Worm (Caenorhabditis elegans) whole organism, late embryonic: ENCODE results near the gene mask-1.

Source experiments
- C08G9.2 ChIP-seq: sonication (generic microtip); optimal IDR thresholded peaks from 2 replicates; lab custom pipeline; 2016; ENCODE audit warnings: mild to moderate bottlenecking, missing genetic modification characterization, moderate library complexity, missing compliant biosample characterization
- C38D4.7 ChIP-seq: fragments of 200-800 bp; sonication (Bioruptor generic); optimal IDR thresholded peaks from 2 replicates; lab custom pipeline; 2018; ENCODE audit warnings: mild to moderate bottlenecking, missing genetic modification characterization, moderate library complexity, missing compliant biosample characterization
- K02D7.2 ChIP-seq: sonication (generic microtip); optimal IDR thresholded peaks from 2 replicates; lab custom pipeline; 2017; ENCODE audit warnings: mild to moderate bottlenecking, missing genetic modification characterization, missing compliant biosample characterization
- K09A11.1 ChIP-seq: sonication (generic microtip); optimal IDR thresholded peaks from 2 replicates; lab custom pipeline; 2017; ENCODE audit warnings: antibody characterized with exemption, mild to moderate bottlenecking, missing genetic modification characterization, missing compliant biosample characterization; ENCODE audit not compliant: insufficient read depth
- Y22D7AL.16 ChIP-seq: sonication (generic microtip); optimal IDR thresholded peaks from 2 replicates; lab custom pipeline; 2016; ENCODE audit warnings: missing genetic modification characterization, missing compliant biosample characterization
- ahr-1 ChIP-seq: sonication (generic microtip); optimal IDR thresholded peaks from 2 replicates; lab custom pipeline; 2016; ENCODE audit warnings: missing genetic modification characterization, missing compliant biosample characterization
- ama-1 ChIP-seq: fragments of 150-350 bp; optimal IDR thresholded peaks from 2 replicates; lab custom pipeline; 2014
- ceh-14 ChIP-seq: sonication (generic microtip); optimal IDR thresholded peaks from 2 replicates; lab custom pipeline; 2016; ENCODE audit warnings: missing genotype, missing genetic modification characterization, missing compliant biosample characterization
- ceh-18 ChIP-seq: sonication (generic microtip); optimal IDR thresholded peaks from 2 replicates; lab custom pipeline; 2016; ENCODE audit warnings: missing genetic modification characterization, missing compliant biosample characterization
- ceh-2 ChIP-seq: sonication (generic microtip); optimal IDR thresholded peaks from 2 replicates; lab custom pipeline; 2016; ENCODE audit warnings: missing genotype, missing genetic modification characterization, missing compliant biosample characterization
- ceh-24 ChIP-seq: sonication (generic microtip); optimal IDR thresholded peaks from 2 replicates; lab custom pipeline; 2016; ENCODE audit warnings: mild to moderate bottlenecking, missing genetic modification characterization, missing compliant biosample characterization
- ceh-30 ChIP-seq: fragments of 150-350 bp; optimal IDR thresholded peaks from 2 replicates; lab custom pipeline; 2014; ENCODE audit warnings: missing biosample characterization, missing genetic modification characterization
- ceh-31 ChIP-seq: sonication (generic microtip); optimal IDR thresholded peaks from 2 replicates; lab custom pipeline; 2016; ENCODE audit warnings: missing genetic modification characterization, missing compliant biosample characterization
- ceh-34 ChIP-seq: sonication (generic microtip); optimal IDR thresholded peaks from 2 replicates; lab custom pipeline; 2016; ENCODE audit warnings: mild to moderate bottlenecking, missing genetic modification characterization, missing compliant biosample characterization
- ceh-9 ChIP-seq: sonication (generic microtip); optimal IDR thresholded peaks from 2 replicates; lab custom pipeline; 2016; ENCODE audit warnings: mild to moderate bottlenecking, missing genetic modification characterization, inconsistent platforms, missing compliant biosample characterization
- che-1 ChIP-seq: sonication (generic microtip); optimal IDR thresholded peaks from 2 replicates; lab custom pipeline; 2016; ENCODE audit warnings: mild to moderate bottlenecking, missing genetic modification characterization, missing compliant biosample characterization
- dve-1 ChIP-seq: sonication (generic microtip); optimal IDR thresholded peaks from 2 replicates; lab custom pipeline; 2017; ENCODE audit warnings: antibody characterized with exemption, mild to moderate bottlenecking, missing genetic modification characterization, missing compliant biosample characterization
- elt-2 ChIP-seq: sonication (generic microtip); optimal IDR thresholded peaks from 2 replicates; lab custom pipeline; 2016; ENCODE audit warnings: missing genetic modification reagents, missing genetic modification characterization, missing compliant biosample characterization
- ets-4 ChIP-seq: sonication (generic microtip); optimal IDR thresholded peaks from 2 replicates; lab custom pipeline; 2016; ENCODE audit warnings: missing genetic modification characterization, missing compliant biosample characterization
- eyg-1 ChIP-seq: sonication (generic microtip); optimal IDR thresholded peaks from 2 replicates; lab custom pipeline; 2016; ENCODE audit warnings: missing genotype, missing genetic modification characterization, missing compliant biosample characterization
- fax-1 ChIP-seq: sonication (generic microtip); optimal IDR thresholded peaks from 2 replicates; lab custom pipeline; 2016; ENCODE audit warnings: missing genotype, missing genetic modification characterization, missing compliant biosample characterization
- fkh-10 ChIP-seq: fragments of 150-350 bp; optimal IDR thresholded peaks from 2 replicates; lab custom pipeline; 2014; ENCODE audit warnings: missing biosample characterization, missing genetic modification reagents, missing genetic modification characterization
- hlh-30 ChIP-seq: sonication (generic microtip); optimal IDR thresholded peaks from 2 replicates; lab custom pipeline; 2017; ENCODE audit warnings: antibody characterized with exemption, missing genetic modification characterization, missing compliant biosample characterization; ENCODE audit not compliant: insufficient read depth
- lin-11 ChIP-seq: fragments of 200-800 bp; sonication (Bioruptor generic); optimal IDR thresholded peaks from 2 replicates; lab custom pipeline; 2018; ENCODE audit warnings: mild to moderate bottlenecking, missing genetic modification characterization, missing compliant biosample characterization
- madf-2 ChIP-seq: sonication (generic microtip); optimal IDR thresholded peaks from 2 replicates; lab custom pipeline; 2017; ENCODE audit warnings: missing genetic modification characterization, missing compliant biosample characterization
- mec-3 ChIP-seq: sonication (generic microtip); optimal IDR thresholded peaks from 2 replicates; lab custom pipeline; 2016; ENCODE audit warnings: borderline replicate concordance, missing genetic modification characterization, missing compliant biosample characterization
- nfya-1 ChIP-seq: sonication (generic microtip); optimal IDR thresholded peaks from 2 replicates; lab custom pipeline; 2017; ENCODE audit warnings: missing genetic modification characterization, mild to moderate bottlenecking, missing compliant biosample characterization, antibody characterized with exemption, moderate library complexity
- nhr-232 ChIP-seq: sonication (generic microtip); optimal IDR thresholded peaks from 2 replicates; lab custom pipeline; 2016; ENCODE audit warnings: missing genetic modification characterization, missing compliant biosample characterization
- npax-4 ChIP-seq: sonication (generic microtip); optimal IDR thresholded peaks from 2 replicates; lab custom pipeline; 2016; ENCODE audit warnings: missing genetic modification characterization, missing compliant biosample characterization
- pag-3 ChIP-seq: sonication (generic microtip); optimal IDR thresholded peaks from 2 replicates; lab custom pipeline; 2016; ENCODE audit warnings: missing compliant biosample characterization, missing genetic modification characterization, borderline replicate concordance
- pat-9 ChIP-seq: fragments of 200-800 bp; sonication (Bioruptor generic); optimal IDR thresholded peaks from 2 replicates; lab custom pipeline; 2018; ENCODE audit warnings: mild to moderate bottlenecking, missing genetic modification characterization, moderate library complexity, missing compliant biosample characterization
- pha-2 ChIP-seq: sonication (generic microtip); optimal IDR thresholded peaks from 2 replicates; lab custom pipeline; 2017; ENCODE audit warnings: mild to moderate bottlenecking, missing genetic modification characterization, missing compliant biosample characterization
- pqm-1 ChIP-seq: sonication (generic microtip); optimal IDR thresholded peaks from 2 replicates; lab custom pipeline; 2016; ENCODE audit warnings: missing genetic modification characterization, missing compliant biosample characterization
- rnt-1 ChIP-seq: sonication (generic microtip); optimal IDR thresholded peaks from 2 replicates; lab custom pipeline; 2016; ENCODE audit warnings: missing genetic modification characterization, missing compliant biosample characterization
- sdc-2 ChIP-seq: sonication (generic microtip); optimal IDR thresholded peaks from 2 replicates; lab custom pipeline; 2016; ENCODE audit warnings: missing genotype, missing genetic modification characterization, missing compliant biosample characterization
- sox-4 ChIP-seq: sonication (generic microtip); optimal IDR thresholded peaks from 2 replicates; lab custom pipeline; 2017; ENCODE audit warnings: mild to moderate bottlenecking, missing genetic modification characterization, inconsistent platforms, missing compliant biosample characterization
- tbx-2 ChIP-seq: sonication (generic microtip); optimal IDR thresholded peaks from 2 replicates; lab custom pipeline; 2016; ENCODE audit warnings: missing genetic modification characterization, missing compliant biosample characterization
- tbx-7 ChIP-seq: sonication (generic microtip); optimal IDR thresholded peaks from 2 replicates; lab custom pipeline; 2016; ENCODE audit warnings: missing genotype, missing genetic modification characterization, missing compliant biosample characterization
- unc-3 ChIP-seq, 2 experiments: fragments of 200-800 bp in 1 of 2; sonication (Bioruptor generic) in 1 of 2; sonication (generic microtip) in 1 of 2; conservative IDR thresholded peaks in 1 of 2; optimal IDR thresholded peaks in 1 of 2; 2 replicates each; pipeline versions ENCODE4 v1.3.6 to Lab custom; 2016 to 2022; ENCODE audit warnings: missing compliant biosample characterization in 2 of 2, missing genetic modification characterization in 2 of 2, missing genetic modification reagents in 1 of 2
- unc-42 ChIP-seq: sonication (generic microtip); optimal IDR thresholded peaks from 2 replicates; lab custom pipeline; 2016; ENCODE audit warnings: missing genotype, missing genetic modification characterization, missing compliant biosample characterization
- unc-55 ChIP-seq: sonication (generic microtip); optimal IDR thresholded peaks from 2 replicates; lab custom pipeline; 2017; ENCODE audit warnings: missing biosample characterization, missing genetic modification reagents, missing genetic modification characterization
- unc-86 ChIP-seq: sonication (generic microtip); optimal IDR thresholded peaks from 2 replicates; lab custom pipeline; 2016; ENCODE audit warnings: missing genetic modification characterization, missing compliant biosample characterization
- zip-5 ChIP-seq: sonication (generic microtip); optimal IDR thresholded peaks from 2 replicates; lab custom pipeline; 2016; ENCODE audit warnings: missing genetic modification characterization, missing compliant biosample characterization
- ztf-16 ChIP-seq: sonication (generic microtip); optimal IDR thresholded peaks from 2 replicates; lab custom pipeline; 2017; ENCODE audit warnings: missing genetic modification characterization, missing compliant biosample characterization

mask-1 gene

ce11 chrIV:10367740-10368246 lies 6.9 kb upstream of the mask-1 start, which contains the start of gene pges-2:
pges-2 (minus strand) TSS chrIV:10367790.
- no peak for TF ChIP-seq madf-2 (tag; lab: Kevin White, UChicago)
- no peak for TF ChIP-seq K09A11.1 (tag; lab: Kevin White, UChicago)
- TF ChIP-seq rnt-1 (tag; lab: Kevin White, UChicago), result no peak
- TF ChIP-seq ztf-16 (tag; lab: Kevin White, UChicago), result no peak
- no peak for TF ChIP-seq sdc-2 (tag; lab: Kevin White, UChicago)
- TF ChIP-seq mec-3, result no peak
- no peak for TF ChIP-seq pha-2 (tag; lab: Kevin White, UChicago)
- no peak for TF ChIP-seq che-1 (tag; lab: Kevin White, UChicago)
- TF ChIP-seq ceh-24, result no peak

- TF ChIP-seq ceh-9 (tag; lab: Kevin White, UChicago) (no peak), ceh-14 (no peak), unc-55 (GFP tag; lab: Kevin White, UChicago) (no peak), unc-42 (tag; lab: Kevin White, UChicago) (no peak), ceh-24 (no peak), pqm-1 (tag; lab: Kevin White, UChicago) (no peak), C38D4.7 (GFP tag; lab: Kevin White, UChicago) (no peak), C08G9.2 (tag; lab: Kevin White, UChicago) (no peak), nhr-232 (tag; lab: Kevin White, UChicago) (no peak), unc-86 (no peak), pag-3 (tag; lab: Kevin White, UChicago) (no peak), ama-1 (lab: Kevin White, UChicago) (no peak), K02D7.2 (tag; lab: Kevin White, UChicago) (no peak), ceh-2 (tag; lab: Kevin White, UChicago) (no peak)
- TF ChIP-seq, all 69 proteins: peak for 0
Measured at ce11 chrIV:10368326-10368725, 6.4 kb upstream of the mask-1 start, which contains the start of gene iars-1. iars-1 (plus strand) TSS chrIV:10368601.

DNA sequence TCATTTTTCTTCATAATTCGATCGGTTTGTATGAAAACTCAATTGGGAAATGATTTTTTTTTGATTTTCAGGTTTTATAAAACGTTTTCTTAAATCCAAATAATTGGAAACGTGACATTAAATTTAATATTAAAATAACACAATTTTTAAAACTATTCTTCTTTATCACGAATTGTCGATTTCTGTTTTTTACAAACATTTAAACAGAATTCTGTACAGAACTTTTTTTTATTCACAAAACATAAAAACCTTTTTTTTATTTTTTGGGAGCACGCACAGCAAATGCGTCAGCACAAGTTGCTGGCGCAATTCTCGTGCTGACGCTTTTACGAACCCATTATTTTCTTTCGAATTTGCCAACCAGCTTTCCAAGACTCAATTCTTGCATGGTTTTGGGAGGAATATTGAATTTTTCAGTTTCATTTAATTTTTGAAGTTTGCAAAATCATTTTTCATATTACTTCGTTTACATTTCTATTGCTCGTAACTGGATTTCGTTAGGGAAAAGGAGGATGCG lies 871 bp upstream of the mask-1 start, which contains the start of gene mpz-5:
TSS of gene mpz-5 (minus strand) at position 51 of the 517 bp plus-strand sequence.
- TF ChIP-seq ceh-31 (tag; lab: Kevin White, UChicago) (peak; percentile 30), lin-11 (tag; lab: Kevin White, UChicago) (peak; percentile 9), ztf-16 (tag; lab: Kevin White, UChicago) (peak; percentile 7), unc-86 (peak; percentile 19), elt-2 (tag; lab: Kevin White, UChicago) (peak; percentile 34), nfya-1 (peak; percentile 40), ahr-1 (no peak), fax-1 (tag; lab: Kevin White, UChicago) (peak; percentile 38), dve-1 (tag; lab: Kevin White, UChicago) (peak; percentile 20), ceh-18 (no peak), sox-4 (peak; percentile 6), ceh-34 (tag; lab: Kevin White, UChicago) (peak; percentile 10), Y22D7AL.16 (tag; lab: Kevin White, UChicago) (no peak), tbx-2 (tag; lab: Kevin White, UChicago) (peak; percentile 6), fkh-10 (GFP tag; lab: Kevin White, UChicago) (no peak)

DNA sequence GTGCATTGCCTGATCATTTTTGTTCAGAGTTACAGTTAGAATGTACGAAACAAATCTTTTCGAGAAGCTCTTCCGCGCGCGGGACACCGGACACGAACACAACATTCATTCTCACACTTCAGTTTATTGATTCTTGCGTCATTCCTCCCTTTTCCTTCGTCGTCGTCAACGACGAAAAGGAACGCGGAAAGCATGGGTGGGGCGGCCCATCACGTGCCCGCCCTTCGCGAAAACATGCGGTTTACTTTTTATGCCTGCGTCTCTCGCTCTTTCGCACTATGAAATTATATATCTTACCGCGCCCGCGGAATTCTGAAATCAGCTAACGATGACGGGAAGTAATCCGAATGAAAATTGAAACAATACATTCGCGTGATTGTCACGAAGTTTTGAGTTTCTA lies 5.9 kb downstream of the mask-1 start:
- TF ChIP-seq eyg-1 (tag; lab: Kevin White, UChicago), result no peak
- TF ChIP-seq unc-55 (GFP tag; lab: Kevin White, UChicago), result peak; percentile 49
- TF ChIP-seq pha-2 (tag; lab: Kevin White, UChicago), result no peak
- peak; percentile 4 for TF ChIP-seq ets-4
- no peak for TF ChIP-seq ceh-24
- peak; percentile 7 for TF ChIP-seq elt-2 (tag; lab: Kevin White, UChicago)
- TF ChIP-seq che-1 (tag; lab: Kevin White, UChicago), result no peak
- TF ChIP-seq ceh-30 (tag; lab: Kevin White, UChicago), result no peak
- TF ChIP-seq madf-2 (tag; lab: Kevin White, UChicago), result no peak
- TF ChIP-seq ceh-34 (tag; lab: Kevin White, UChicago), result peak; percentile 80
- no peak for TF ChIP-seq unc-3 (GFP tag; conservative IDR thresholded peaks at IDR 0.05; lab: Robert Waterston, UW)
- no peak for TF ChIP-seq unc-3 (tag; optimal IDR thresholded peaks at IDR 0.05; lab: Kevin White, UChicago)
- TF ChIP-seq zip-5, result no peak
- peak; percentile 41 for TF ChIP-seq unc-42 (tag; lab: Kevin White, UChicago)
- no peak for TF ChIP-seq fax-1 (tag; lab: Kevin White, UChicago)
- no peak for TF ChIP-seq ama-1 (lab: Kevin White, UChicago)
- TF ChIP-seq ceh-31 (tag; lab: Kevin White, UChicago), result peak; percentile 57
- no peak for TF ChIP-seq tbx-7 (tag; lab: Kevin White, UChicago)
- no peak for TF ChIP-seq ztf-16 (tag; lab: Kevin White, UChicago)
- TF ChIP-seq hlh-30 (tag; lab: Kevin White, UChicago), result peak; percentile 98
- no peak for TF ChIP-seq pat-9
- no peak for TF ChIP-seq nhr-232 (tag; lab: Kevin White, UChicago)
- no peak for TF ChIP-seq npax-4 (tag; lab: Kevin White, UChicago)
